Worm (Caenorhabditis elegans) whole organism, L3 larva: Measurements from ENCODE around the gene hst-3.2.
A peak's percentile ranks its signal among the peaks of the same experiment; 100 is the strongest.

Experiments used
- R02D3.7 ChIP-seq: fragments of 150-350 bp; optimal IDR thresholded peaks from 2 replicates; lab custom pipeline; 2014; ENCODE audit warnings: missing biosample characterization, missing genetic modification characterization
- ama-1 ChIP-seq: fragments of 150-350 bp; optimal IDR thresholded peaks from 2 replicates; lab custom pipeline; 2018
- ceh-16 ChIP-seq: sonication (generic microtip); optimal IDR thresholded peaks from 2 replicates; lab custom pipeline; 2017; ENCODE audit warnings: missing biosample characterization, missing genetic modification characterization
- ceh-82 ChIP-seq: fragments of 150-350 bp; optimal IDR thresholded peaks from 2 replicates; lab custom pipeline; 2014; ENCODE audit warnings: missing biosample characterization, missing genetic modification characterization
- ceh-9 ChIP-seq: sonication (generic microtip); optimal IDR thresholded peaks from 2 replicates; lab custom pipeline; 2018; ENCODE audit warnings: missing biosample characterization, missing genetic modification characterization
- daf-12 ChIP-seq: fragments of 150-350 bp; optimal IDR thresholded peaks from 2 replicates; lab custom pipeline; 2014; ENCODE audit warnings: missing biosample characterization, missing genetic modification reagents, missing genetic modification characterization
- egl-27 ChIP-seq: sonication (generic microtip); optimal IDR thresholded peaks from 4 replicates; lab custom pipeline; 2017; ENCODE audit warnings: missing biosample characterization, missing genetic modification reagents, missing genetic modification characterization
- egl-5 ChIP-seq: fragments of 150-350 bp; optimal IDR thresholded peaks from 2 replicates; lab custom pipeline; 2017; ENCODE audit warnings: missing biosample characterization, missing genetic modification reagents, missing genetic modification characterization, inconsistent platforms
- elt-1 ChIP-seq: fragments of 150-350 bp; optimal IDR thresholded peaks from 2 replicates; lab custom pipeline; 2014; ENCODE audit warnings: missing biosample characterization, missing genetic modification characterization
- elt-2 ChIP-seq: sonication (generic microtip); optimal IDR thresholded peaks from 2 replicates; lab custom pipeline; 2016; ENCODE audit warnings: missing genetic modification reagents, mild to moderate bottlenecking, missing genetic modification characterization, missing compliant biosample characterization
- hmg-11 ChIP-seq: sonication (generic microtip); optimal IDR thresholded peaks from 2 replicates; lab custom pipeline; 2016; ENCODE audit warnings: missing genetic modification characterization, missing compliant biosample characterization
- lin-15B ChIP-seq: fragments of 150-350 bp; optimal IDR thresholded peaks from 2 replicates; lab custom pipeline; 2014; ENCODE audit warnings: missing biosample characterization, missing genetic modification characterization
- lin-39 ChIP-seq: fragments of 150-350 bp; optimal IDR thresholded peaks from 2 replicates; lab custom pipeline; 2018; ENCODE audit warnings: missing biosample characterization, missing genetic modification reagents, missing genetic modification characterization
- lsy-12 ChIP-seq: sonication (generic microtip); optimal IDR thresholded peaks from 2 replicates; lab custom pipeline; 2016; ENCODE audit warnings: mild to moderate bottlenecking, missing genetic modification characterization, missing compliant biosample characterization
- mml-1 ChIP-seq: fragments of 150-350 bp; sonication (generic microtip); optimal IDR thresholded peaks from 3 replicates; lab custom pipeline; 2014; ENCODE audit warnings: missing biosample characterization, missing genetic modification characterization
- nhr-11 ChIP-seq: fragments of 150-350 bp; optimal IDR thresholded peaks from 2 replicates; lab custom pipeline; 2014; ENCODE audit warnings: missing biosample characterization, missing genetic modification characterization
- nhr-12 ChIP-seq: fragments of 150-350 bp; optimal IDR thresholded peaks from 2 replicates; lab custom pipeline; 2014; ENCODE audit warnings: missing biosample characterization, missing genetic modification characterization
- nhr-23 ChIP-seq: fragments of 150-350 bp; optimal IDR thresholded peaks from 2 replicates; lab custom pipeline; 2014; ENCODE audit warnings: missing biosample characterization, missing genetic modification reagents, missing genetic modification characterization
- nhr-25 ChIP-seq: sonication (generic microtip); optimal IDR thresholded peaks from 2 replicates; lab custom pipeline; 2017; ENCODE audit warnings: missing biosample characterization, missing genetic modification characterization
- nhr-67 ChIP-seq: fragments of 150-350 bp; optimal IDR thresholded peaks from 2 replicates; lab custom pipeline; 2014; ENCODE audit warnings: missing biosample characterization, missing genetic modification characterization
- pha-4 ChIP-seq: fragments of 150-350 bp; optimal IDR thresholded peaks from 2 replicates; lab custom pipeline; 2014; ENCODE audit warnings: missing biosample characterization, missing genetic modification reagents, missing genetic modification characterization
- pqm-1 ChIP-seq: fragments of 150-350 bp; optimal IDR thresholded peaks from 2 replicates; lab custom pipeline; 2017; ENCODE audit warnings: missing biosample characterization, missing genetic modification characterization, inconsistent platforms
- unc-62 ChIP-seq: fragments of 150-350 bp; sonication (generic microtip); optimal IDR thresholded peaks from 4 replicates; lab custom pipeline; 2014; ENCODE audit warnings: missing biosample characterization, missing genetic modification reagents, missing genetic modification characterization
- ztf-4 ChIP-seq: fragments of 150-350 bp; optimal IDR thresholded peaks from 2 replicates; lab custom pipeline; 2014; ENCODE audit warnings: missing biosample characterization, missing genetic modification characterization

Gene hst-3.2

DNA sequence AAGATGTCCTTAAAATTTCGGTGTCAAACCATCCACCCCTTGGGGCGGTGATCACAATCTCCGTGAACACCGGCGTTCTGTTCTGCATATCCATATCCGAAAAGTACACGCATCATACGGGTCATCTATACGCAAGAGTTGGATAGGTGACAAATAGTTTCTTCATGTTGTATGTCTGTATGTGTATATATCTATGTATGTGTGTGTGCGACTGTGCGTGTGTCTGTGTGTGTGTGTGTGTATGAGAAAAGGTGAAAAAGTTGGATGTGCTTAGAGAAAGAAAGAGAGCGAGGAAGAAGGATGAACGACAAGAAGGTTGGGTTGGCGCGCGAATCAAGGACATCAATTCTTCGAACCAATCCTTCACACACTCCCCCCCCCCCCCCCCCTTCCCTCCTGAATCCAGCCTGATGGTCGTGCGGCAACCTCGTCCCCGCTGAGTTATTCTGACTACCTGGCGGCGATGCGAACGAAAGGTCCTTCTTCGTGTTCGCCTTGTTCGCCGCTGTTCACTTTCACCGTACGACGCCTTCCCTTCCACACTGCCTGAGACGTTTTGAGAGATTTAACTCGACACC, 16.4 kb downstream of the hst-3.2 start:
- TF ChIP-seq nhr-25 (tag; lab: Kevin White, UChicago) = peak; percentile 84
- TF ChIP-seq nhr-23 (tag; lab: Kevin White, UChicago) = peak; percentile 82
- no peak for TF ChIP-seq lin-39 (tag; lab: Kevin White, UChicago)
- TF ChIP-seq, all 47 proteins: peak for 2

ce11 chrX:2906062-2906732, 17.6 kb downstream of the hst-3.2 start:
- TF ChIP-seq nhr-67 (tag; lab: Kevin White, UChicago) (no peak), ama-1 (lab: Kevin White, UChicago) (peak; percentile 12), elt-2 (tag; lab: Kevin White, UChicago) (peak; percentile 78), egl-27 (no peak), ztf-4 (tag; lab: Kevin White, UChicago) (no peak), ceh-9 (tag; lab: Kevin White, UChicago) (no peak), pqm-1 (tag; lab: Kevin White, UChicago) (peak; percentile 72)

DNA sequence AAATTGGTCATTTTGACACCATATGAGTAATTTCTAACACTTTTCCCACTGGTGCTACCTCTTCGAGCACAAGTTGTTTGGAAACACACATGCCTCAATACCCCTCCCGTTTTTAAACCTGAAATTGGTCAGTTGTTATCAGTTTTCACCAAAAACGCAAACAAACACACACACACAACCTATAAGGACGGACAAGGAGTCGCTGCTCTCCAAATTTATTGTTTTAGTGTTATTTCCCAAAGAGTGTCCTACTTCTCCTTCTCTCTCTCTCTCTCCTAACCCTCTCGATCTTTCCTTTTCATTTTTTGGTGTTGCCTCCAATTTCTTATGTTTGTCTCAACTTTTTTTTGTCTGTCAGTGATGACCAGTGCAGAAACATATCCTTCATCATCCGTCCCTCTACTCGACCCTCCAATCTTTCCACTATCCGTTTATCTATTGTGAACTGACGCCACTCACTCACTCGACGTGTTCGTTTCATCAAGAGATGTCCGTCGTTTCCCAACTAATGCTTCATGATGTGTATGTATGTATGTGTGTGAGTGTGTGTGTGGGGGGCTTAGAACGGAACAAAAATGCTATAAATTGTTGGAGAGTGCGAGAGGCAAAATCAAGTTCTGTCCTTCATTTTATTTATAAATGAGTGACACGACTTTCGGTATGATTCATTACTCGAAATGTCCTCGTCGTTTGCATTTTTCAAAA, 19.9 kb downstream of the hst-3.2 start:
- TF ChIP-seq daf-12 (tag; lab: Kevin White, UChicago) (no peak), nhr-23 (tag; lab: Kevin White, UChicago) (peak; percentile 10), nhr-25 (tag; lab: Kevin White, UChicago) (peak; percentile 72), elt-1 (tag; lab: Kevin White, UChicago) (no peak), mml-1 (peak; percentile 20), unc-62 (GFP tag; lab: Kevin White, UChicago) (peak; percentile 83), nhr-12 (no peak), pha-4 (tag; lab: Kevin White, UChicago) (peak; percentile 27), pqm-1 (tag; lab: Kevin White, UChicago) (peak; percentile 35), elt-2 (tag; lab: Kevin White, UChicago) (peak; percentile 48), nhr-11 (no peak)

ce11 chrX:2902854-2903253, 20.9 kb downstream of the hst-3.2 start:
- TF ChIP-seq egl-5 (no peak), elt-1 (tag; lab: Kevin White, UChicago) (peak; percentile 47)

DNA sequence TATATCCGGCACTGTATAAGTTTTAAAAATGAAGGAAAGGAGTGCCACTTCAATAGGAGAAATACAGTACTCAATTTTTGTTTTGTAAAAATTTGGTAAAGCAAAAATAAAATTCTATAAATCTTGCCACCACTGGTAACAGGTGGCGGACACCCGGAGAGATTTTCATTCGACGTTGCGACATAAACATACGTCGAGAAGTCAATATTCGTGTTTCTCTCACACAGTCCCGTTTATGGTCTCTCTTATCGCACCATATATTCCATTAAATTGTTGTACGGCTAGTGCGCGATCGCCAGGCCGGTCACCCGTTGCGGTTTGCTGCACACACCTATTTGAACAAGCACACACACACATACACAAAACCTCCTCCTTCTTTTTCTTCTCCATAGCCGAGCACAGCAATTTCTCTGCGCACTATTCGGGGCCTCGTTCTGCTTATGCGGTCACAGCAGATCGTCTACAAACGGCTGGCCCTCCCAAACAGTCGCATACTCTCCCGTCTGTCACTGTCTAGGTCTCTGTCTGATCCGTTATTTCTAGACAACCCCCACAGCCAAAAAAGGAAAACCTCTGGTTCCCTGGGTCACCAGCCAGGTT, 22.8 kb downstream of the hst-3.2 start:
- TF ChIP-seq pha-4 (tag; lab: Kevin White, UChicago) (peak; percentile 35), hmg-11 (tag; lab: Kevin White, UChicago) (peak; percentile 32), lin-15B (tag; lab: Kevin White, UChicago) (no peak)

DNA sequence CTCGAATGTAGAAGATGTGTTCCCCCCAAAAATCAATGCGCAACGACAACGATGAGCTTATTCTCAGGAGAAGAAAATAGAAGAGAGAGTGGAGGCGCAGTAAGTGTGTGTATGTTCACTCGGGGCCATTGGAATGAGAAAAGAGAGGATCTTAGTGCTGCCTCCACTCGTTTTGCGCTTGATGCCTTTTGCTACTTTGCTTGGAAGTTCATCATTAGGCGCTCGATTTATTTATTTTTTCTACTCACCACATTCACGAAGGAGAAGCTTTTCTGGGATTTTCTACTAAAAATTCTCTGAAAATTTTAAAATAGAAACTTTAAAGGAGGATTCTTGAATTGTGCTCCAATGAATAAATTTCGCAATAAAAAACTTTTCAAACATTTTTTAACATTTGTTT, 25.5 kb downstream of the hst-3.2 start, which contains the start of gene F52B10.3:
TSS of gene F52B10.3 (minus strand) at position 101 of the 400 bp plus-strand sequence.
- peak; percentile 33 for TF ChIP-seq hmg-11 (tag; lab: Kevin White, UChicago)
- no peak for TF ChIP-seq R02D3.7 (tag; lab: Kevin White, UChicago)
- TF ChIP-seq ama-1 (lab: Kevin White, UChicago) = no peak
- no peak for TF ChIP-seq lsy-12 (tag; lab: Kevin White, UChicago)
- TF ChIP-seq, all 47 proteins: peak for 1

- TF ChIP-seq ceh-82 (tag; lab: Kevin White, UChicago) (no peak), ceh-16 (tag; lab: Kevin White, UChicago) (no peak), nhr-23 (tag; lab: Kevin White, UChicago) (no peak), nhr-25 (tag; lab: Kevin White, UChicago) (peak; percentile 15)
These were observed 28.1 kb downstream of the hst-3.2 start for ce11 chrX:2895646-2896045.
